Fruit fly (Drosophila melanogaster): ENCODE data around the gene GstD5.

Gene GstD5

DNA sequence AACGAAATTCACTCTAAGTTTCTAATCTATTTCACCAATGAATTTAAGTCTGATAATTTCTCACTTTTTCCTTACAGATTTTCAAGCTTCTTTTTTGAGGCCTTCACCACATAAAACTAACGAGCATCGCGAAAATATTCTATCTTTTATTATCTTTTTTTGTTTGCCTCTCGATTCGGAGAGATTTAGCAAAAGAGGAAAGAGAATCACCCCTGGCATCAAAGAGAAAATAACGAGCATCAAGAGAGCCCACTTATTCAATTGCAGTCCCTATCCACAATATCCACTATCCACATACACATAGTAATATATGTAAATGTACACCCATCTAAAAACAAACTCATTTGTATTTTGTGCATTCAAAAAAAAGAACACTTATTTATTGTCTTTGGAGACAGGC is 8.1 kb upstream of the GstD5 start, which contains the start of gene GstD9:
Gene GstD9 (minus strand): TSS at position 101 of the 400 bp plus-strand sequence.
- TF ChIP-seq CG17801 (GFP tag; optimal IDR thresholded peaks at IDR 0.05; ENCODE audit: partially characterized antibody), result no peak

DNA sequence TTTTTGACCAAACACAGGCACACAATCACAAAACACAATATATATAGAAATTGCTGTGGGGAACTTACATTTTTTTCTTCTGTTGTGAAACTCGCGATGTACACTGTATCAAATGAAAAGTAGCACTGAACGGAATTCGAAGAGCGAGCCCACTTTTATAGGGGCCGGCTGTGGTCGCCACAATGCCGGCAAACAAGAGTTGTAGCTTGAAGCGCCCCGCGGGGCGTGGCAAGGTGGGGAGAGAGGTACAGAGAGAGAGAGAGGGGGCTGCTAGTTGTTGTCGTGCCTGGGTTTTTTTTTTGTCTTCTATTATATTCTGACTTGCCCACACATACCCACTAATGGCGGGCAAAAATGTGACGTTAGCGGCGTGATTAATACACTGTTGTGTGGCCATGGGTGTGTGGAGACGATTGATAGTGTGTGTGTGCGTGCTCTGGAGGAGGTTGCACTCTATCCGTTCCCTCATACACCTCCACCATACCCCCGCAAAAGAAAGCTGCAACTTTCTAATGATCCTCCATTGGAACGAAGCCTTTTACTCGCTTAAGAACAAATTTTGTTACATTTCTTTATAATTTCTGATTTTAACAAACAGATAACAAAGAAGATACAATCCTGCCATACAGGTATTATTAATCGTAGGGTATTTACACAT is 6.3 kb upstream of the GstD5 start, which contains the start of gene GstD1:
Gene GstD1 (minus strand): TSS at position 134 of the 658 bp plus-strand sequence.
- TF ChIP-seq CG17801 (GFP tag; optimal IDR thresholded peaks at IDR 0.05; ENCODE audit: partially characterized antibody), result peak; percentile 74

DNA sequence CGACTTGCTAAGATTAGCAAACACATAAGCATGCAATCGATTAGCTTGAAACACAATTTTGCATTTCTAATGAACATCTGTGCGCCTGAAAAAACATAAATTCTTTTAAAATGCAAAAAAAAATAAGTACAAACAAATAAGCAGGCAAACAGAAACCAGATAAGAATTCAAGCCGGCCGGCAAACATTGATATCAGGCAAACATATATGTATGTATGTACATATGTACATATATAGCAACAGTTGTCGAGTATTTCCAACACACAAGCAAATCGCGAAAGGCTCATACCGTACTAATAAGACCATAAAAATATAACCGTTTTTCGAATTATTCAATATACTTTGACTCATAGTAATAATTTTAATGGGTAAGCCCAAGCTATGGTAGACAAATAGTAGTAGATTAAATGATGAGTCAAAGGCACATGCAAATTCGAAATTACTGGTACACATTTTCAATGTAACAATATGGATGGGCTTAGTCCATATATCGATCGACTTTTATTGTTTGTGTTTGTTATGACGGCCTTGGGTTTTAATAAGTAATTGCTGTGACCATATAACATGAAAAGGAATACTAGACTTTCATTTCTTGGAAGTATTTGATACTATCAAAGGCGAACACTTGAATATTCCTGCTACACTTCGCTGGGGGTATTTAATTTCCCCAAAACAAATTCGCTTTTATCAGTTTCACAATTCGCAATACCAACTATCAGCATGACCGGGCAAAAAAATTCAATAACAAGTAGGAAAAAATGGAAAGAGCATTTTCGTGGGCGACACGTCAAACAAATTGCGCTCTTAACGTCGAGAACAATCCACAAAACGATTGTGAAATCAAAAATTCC is 5.5 kb upstream of the GstD5 start:
- TF ChIP-seq CG17801 (GFP tag; optimal IDR thresholded peaks at IDR 0.05; ENCODE audit: partially characterized antibody), result no peak

DNA sequence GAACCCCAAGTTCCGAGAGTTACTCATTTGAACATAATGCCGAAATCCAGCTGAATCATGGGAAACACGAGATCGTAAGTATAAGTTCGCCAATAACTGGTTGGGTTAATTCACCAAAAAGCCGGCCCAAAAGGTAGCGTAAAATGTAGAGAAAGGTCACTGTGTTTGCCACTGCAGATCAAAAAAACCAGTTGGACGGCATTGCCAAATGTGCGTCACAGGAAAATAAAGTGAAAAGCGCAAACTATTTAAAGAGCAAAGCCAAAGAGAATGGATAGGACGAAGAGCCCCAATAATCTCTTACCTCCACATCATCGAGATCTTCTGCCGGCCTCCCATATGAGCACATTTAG is 4.9 kb upstream of the GstD5 start:
- no peak for TF ChIP-seq CG17801 (GFP tag; optimal IDR thresholded peaks at IDR 0.05; ENCODE audit: partially characterized antibody)

DNA sequence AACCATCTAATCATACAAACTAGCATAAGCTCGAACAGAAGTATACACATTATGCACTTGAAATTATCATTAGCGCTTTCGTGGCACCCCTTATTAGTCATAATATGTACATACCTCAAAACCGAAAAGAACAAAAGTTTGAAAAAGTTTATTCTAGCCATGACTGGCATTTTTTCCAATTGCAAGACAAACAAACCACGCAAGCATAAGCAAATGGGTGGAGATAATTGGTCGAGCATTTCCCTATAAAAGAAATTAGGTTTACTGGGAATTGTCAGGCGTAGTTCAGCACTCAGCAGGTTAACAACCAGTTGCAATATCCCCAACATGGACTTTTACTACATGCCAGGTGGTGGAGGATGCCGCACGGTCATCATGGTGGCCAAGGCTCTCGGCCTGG is 3.9 kb upstream of the GstD5 start, which contains the start of gene GstD2:
Gene GstD2 (plus strand): TSS at position 301 of the 400 bp plus-strand sequence.
- peak; percentile 10 for TF ChIP-seq CG17801 (GFP tag; optimal IDR thresholded peaks at IDR 0.05; ENCODE audit: partially characterized antibody)

DNA sequence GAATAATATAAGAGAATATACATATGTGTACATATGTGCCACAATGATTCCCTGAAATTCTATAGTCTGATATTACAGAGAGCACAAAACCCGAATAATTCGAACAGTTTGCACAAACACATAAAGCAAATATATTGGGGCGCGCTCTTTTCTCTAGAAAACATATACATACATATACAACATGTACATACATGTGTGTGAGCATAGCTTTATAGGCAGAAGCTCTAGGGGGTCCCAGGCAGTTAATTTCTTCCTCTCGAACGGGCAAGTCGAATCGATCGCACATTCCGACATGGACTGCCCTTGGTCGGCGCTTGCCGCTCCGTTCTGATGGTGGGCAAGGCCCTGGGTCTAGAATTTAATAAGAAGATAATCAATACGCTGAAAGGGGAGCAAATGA is 2.7 kb upstream of the GstD5 start, which contains the start of gene GstD3:
Gene GstD3 (plus strand): TSS at position 269 of the 400 bp plus-strand sequence.
- no peak for TF ChIP-seq CG17801 (GFP tag; optimal IDR thresholded peaks at IDR 0.05; ENCODE audit: partially characterized antibody)

DNA sequence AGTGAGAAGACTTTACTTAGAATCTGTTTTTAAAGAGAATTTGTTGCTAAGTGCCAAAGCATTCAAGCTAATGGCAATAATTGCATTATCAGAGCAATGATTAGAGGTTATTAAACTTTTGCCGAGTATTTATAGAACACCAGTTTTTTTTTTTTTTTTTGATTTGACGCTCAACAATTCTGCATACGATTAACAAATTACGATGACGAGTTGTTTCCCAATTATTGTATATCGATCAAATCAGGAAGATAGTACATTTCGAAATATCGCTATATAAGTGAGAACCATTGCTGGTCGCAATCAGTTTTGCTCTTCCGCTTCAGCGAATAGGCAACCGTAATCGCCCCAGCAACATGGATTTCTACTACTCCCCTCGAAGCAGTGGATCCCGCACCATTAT is 1.7 kb upstream of the GstD5 start, which contains the start of gene GstD4:
Gene GstD4 (plus strand): TSS at position 301 of the 400 bp plus-strand sequence.
- no peak for TF ChIP-seq CG17801 (GFP tag; optimal IDR thresholded peaks at IDR 0.05; ENCODE audit: partially characterized antibody)

DNA sequence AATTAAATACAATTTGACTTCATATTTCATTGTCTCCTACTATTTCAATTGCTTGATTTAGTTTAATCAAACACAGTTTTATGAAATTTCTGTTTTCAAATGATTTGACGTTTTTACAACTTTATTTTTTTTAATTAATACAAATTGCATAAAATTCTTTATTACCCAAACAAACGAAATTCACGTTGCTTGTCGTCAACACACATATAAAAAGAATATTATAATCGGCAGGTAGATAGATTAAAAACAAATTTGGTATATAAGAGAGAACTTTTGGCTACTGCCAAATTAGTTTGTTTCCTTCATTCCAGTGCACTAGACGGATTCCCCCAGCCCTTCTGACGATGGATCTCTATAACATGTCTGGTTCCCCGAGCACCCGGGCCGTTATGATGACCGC is 1.3 kb downstream of the GstD5 start, which contains the start of gene GstD6:
Gene GstD6 (plus strand): TSS at position 301 of the 400 bp plus-strand sequence.
- TF ChIP-seq CG17801 (GFP tag; optimal IDR thresholded peaks at IDR 0.05; ENCODE audit: partially characterized antibody), result no peak

DNA sequence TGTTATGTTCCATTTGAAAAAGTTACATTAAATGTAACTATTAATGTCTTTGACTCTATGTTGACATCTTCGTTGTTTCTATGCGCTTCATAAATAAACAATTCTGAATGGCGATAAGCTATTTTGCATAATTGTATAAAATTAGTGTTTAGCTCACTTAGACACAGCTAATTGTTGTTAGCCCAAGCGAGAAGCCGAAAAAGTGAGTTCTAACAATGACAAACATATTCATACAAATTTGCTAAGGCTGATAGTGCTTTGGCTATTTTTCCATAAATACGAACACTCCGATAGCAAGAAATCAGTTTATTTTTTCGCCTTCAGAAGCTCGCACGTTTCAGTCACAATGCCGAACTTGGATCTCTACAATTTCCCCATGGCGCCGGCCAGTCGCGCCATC is 2.7 kb downstream of the GstD5 start, which contains the start of gene GstD7:
Gene GstD7 (plus strand): TSS at position 301 of the 400 bp plus-strand sequence.
- TF ChIP-seq CG17801 (GFP tag; optimal IDR thresholded peaks at IDR 0.05; ENCODE audit: partially characterized antibody), result no peak

DNA sequence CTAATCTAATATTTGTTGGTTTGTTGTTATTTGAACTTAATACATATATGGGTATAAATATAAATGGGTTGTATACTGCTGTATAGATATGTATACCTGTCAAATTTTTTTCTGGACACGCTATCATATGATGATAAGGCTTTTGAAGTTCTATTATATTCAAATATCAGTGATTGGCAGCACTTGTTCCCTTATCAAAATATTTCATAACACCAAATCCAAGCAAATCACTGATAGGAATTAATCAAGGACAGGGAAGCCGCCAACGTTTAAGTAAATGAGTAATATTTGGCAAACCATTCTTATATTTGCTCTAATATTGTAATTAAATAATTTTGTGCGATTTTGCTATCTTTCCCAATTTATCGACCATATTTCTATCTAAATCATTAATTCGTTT is 3.7 kb downstream of the GstD5 start:
- TF ChIP-seq CG17801 (GFP tag; optimal IDR thresholded peaks at IDR 0.05; ENCODE audit: partially characterized antibody), result no peak

DNA sequence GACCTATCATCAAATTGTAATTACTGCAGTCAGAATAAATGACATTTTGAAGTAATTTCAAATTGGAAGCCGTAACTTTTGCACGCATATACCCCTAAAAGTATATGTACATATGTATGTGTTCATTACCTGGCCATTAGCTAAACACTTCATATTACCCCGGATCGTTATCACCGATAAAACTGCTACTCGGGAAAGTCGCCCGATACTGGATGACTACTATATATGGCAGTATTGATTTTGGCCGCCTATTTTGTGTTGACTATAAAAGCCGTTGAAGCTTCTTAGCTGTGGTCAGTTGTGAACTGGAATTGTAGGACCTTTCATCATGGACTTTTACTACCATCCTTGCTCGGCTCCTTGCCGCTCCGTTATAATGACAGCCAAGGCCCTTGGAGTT is 4.2 kb downstream of the GstD5 start, which contains the start of gene GstD8:
Gene GstD8 (plus strand): TSS at position 301 of the 400 bp plus-strand sequence.
- no peak for TF ChIP-seq CG17801 (GFP tag; optimal IDR thresholded peaks at IDR 0.05; ENCODE audit: partially characterized antibody)

DNA sequence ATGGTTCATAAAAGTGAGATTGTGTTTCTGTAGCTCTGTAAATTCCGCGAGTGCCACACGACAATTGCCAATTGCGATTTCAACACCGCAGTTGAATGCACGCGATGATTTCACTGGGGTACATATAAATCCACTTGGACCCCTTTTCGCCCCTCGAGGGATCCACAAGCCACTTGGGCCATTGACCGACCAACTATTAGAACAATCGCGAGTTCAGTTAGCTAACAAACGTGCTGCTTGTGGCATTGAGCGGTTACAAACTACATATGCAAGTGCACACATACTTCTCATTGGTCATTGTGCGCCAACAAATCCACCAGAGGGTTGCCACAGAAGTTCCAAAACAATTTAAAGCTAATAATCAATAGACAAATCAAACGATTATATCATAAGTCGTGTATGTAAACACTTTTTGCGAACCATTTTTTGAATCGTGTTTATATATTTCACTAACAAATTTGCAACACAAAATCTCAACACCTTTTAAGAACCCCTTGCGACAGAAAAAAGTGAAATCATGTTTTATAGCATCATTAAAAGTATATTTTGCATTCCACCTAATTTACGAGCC is 5.7 kb downstream of the GstD5 start:
- TF ChIP-seq CG17801 (GFP tag; optimal IDR thresholded peaks at IDR 0.05; ENCODE audit: partially characterized antibody), result no peak

DNA sequence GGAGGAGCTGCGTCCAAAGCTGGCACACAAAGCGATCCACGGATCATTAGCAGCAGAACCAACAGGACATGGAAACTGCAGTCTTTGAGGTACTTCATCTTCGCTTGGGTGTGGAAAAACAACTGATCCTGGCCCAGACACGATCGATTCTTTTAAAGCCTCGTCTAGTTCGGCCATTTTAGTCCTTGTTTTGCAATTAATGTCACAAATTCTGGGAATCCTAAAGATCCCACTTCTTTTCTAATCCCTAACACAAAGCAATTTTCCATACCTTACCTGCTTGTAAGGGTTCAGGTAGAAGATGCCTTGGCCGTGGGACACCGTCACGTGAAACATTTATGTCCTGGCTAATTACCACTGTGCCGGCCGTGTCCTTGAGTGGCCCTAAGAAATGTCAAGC is 7.0 kb downstream of the GstD5 start, which contains the start of gene CG10035:
Gene CG10035 (minus strand): TSS at position 129 of the 400 bp plus-strand sequence.
- no peak for TF ChIP-seq CG17801 (GFP tag; optimal IDR thresholded peaks at IDR 0.05; ENCODE audit: partially characterized antibody)

DNA sequence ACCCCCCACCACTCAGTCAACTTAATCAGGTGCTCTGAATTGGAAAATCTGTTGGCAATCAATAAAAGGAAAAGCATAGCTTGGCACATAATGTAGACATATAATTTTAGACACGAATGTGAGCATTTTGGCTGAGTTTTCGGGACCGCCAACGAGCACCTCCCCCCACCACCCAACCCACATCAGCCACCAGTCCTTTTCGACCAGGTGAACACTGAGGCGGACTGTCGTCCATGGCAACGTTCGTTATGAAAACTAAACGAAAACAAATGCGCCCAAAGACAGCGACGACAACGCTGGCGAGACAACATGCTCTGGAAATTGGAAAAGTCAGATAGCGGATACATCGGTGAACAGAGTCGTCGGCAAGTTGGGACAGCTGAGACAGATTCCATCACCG is 7.5 kb downstream of the GstD5 start, which contains the start of gene GstD11:
Gene GstD11 (plus strand): TSS at position 301 of the 400 bp plus-strand sequence.
- no peak for TF ChIP-seq CG17801 (GFP tag; optimal IDR thresholded peaks at IDR 0.05; ENCODE audit: partially characterized antibody)

DNA sequence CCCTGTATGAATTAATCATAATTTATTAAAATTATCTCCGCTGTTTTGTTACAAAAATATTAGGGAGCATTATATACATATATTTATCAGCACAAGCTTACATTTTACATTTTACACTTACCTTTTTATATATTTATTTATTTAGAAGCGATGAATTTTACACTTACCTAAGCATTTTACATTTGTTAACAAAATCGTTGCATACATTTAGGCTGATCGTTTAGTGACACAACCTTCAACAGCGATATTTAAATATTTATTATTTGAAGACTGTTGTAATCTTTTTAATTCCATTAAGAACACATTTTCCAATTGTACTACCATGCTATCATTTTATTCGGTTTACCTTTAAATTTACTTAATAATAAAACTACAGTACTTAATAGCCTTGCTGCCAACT is 8.3 kb downstream of the GstD5 start:
- TF ChIP-seq CG17801 (GFP tag; optimal IDR thresholded peaks at IDR 0.05; ENCODE audit: partially characterized antibody), result no peak
